Worm (Caenorhabditis elegans) whole organism, L1 larva: Measurements from ENCODE around the gene apc-10.

ENCODE experiments used
- C16A3.4 ChIP-seq: fragments of 150-350 bp; optimal IDR thresholded peaks from 2 replicates; lab custom pipeline; 2014; ENCODE audit warnings: missing biosample characterization, missing genetic modification characterization
- Y116A8C.19 ChIP-seq: sonication (generic microtip); optimal IDR thresholded peaks from 2 replicates; lab custom pipeline; 2016; ENCODE audit warnings: missing compliant biosample characterization, missing genetic modification characterization, borderline replicate concordance
- aha-1 ChIP-seq: fragments of 150-350 bp; optimal IDR thresholded peaks from 2 replicates; lab custom pipeline; 2014; ENCODE audit warnings: missing biosample characterization, missing genetic modification characterization
- alr-1 ChIP-seq: fragments of 200-800 bp; sonication (Bioruptor generic); optimal IDR thresholded peaks from 2 replicates; lab custom pipeline; 2018; ENCODE audit warnings: borderline replicate concordance, mild to moderate bottlenecking, missing genetic modification characterization, missing compliant biosample characterization
- aly-2 ChIP-seq: fragments of 150-350 bp; optimal IDR thresholded peaks from 2 replicates; lab custom pipeline; 2014; ENCODE audit warnings: missing biosample characterization, missing genetic modification characterization
- ceh-63 ChIP-seq: fragments of 200-800 bp; sonication (Bioruptor generic); optimal IDR thresholded peaks from 2 replicates; lab custom pipeline; 2018; ENCODE audit warnings: mild to moderate bottlenecking, missing genetic modification characterization, missing compliant biosample characterization
- ceh-82 ChIP-seq, 3 experiments: fragments of 150-350 bp in 1 of 3; sonication (generic microtip) in 2 of 3; optimal IDR thresholded peaks; 2 replicates each; lab custom pipeline; 2014 to 2017; ENCODE audit warnings: missing biosample characterization in 3 of 3, missing genetic modification characterization in 3 of 3
- ceh-88 ChIP-seq: fragments of 200-800 bp; sonication (Bioruptor generic); IDR thresholded peaks from 2 replicates; pipeline ENCODE4 v1.3.6; 2022; ENCODE audit warnings: missing genetic modification characterization, missing compliant biosample characterization
- ceh-90 ChIP-seq: sonication (generic microtip); optimal IDR thresholded peaks from 2 replicates; lab custom pipeline; 2016; ENCODE audit warnings: missing genetic modification characterization, missing compliant biosample characterization
- dpl-1 ChIP-seq, 3 experiments: fragments of 150-350 bp in 2 of 3; sonication (generic microtip) in 1 of 3; optimal IDR thresholded peaks; 2 replicates each; lab custom pipeline; 2014 to 2017; ENCODE audit warnings: missing biosample characterization in 3 of 3, missing genetic modification characterization in 3 of 3, missing genetic modification reagents in 3 of 3
- dsc-1 ChIP-seq: sonication (generic microtip); optimal IDR thresholded peaks from 2 replicates; lab custom pipeline; 2016; ENCODE audit warnings: mild to moderate bottlenecking, missing genetic modification characterization, missing compliant biosample characterization
- efl-3 ChIP-seq: fragments of 200-800 bp; sonication (Bioruptor generic); optimal IDR thresholded peaks from 2 replicates; lab custom pipeline; 2018; ENCODE audit warnings: mild to moderate bottlenecking, missing genetic modification characterization, missing compliant biosample characterization
- egl-13 ChIP-seq: sonication (generic microtip); optimal IDR thresholded peaks from 2 replicates; lab custom pipeline; 2016; ENCODE audit warnings: missing genotype, missing genetic modification reagents, missing genetic modification characterization, missing compliant biosample characterization
- elt-2 ChIP-seq: sonication (generic microtip); optimal IDR thresholded peaks from 2 replicates; lab custom pipeline; 2016; ENCODE audit warnings: missing genetic modification characterization, mild to moderate bottlenecking, inconsistent platforms, missing compliant biosample characterization, missing genetic modification reagents
- elt-3 ChIP-seq, 6 experiments: fragments of 150-350 bp in 1 of 6; sonication (generic microtip); optimal IDR thresholded peaks; 2 replicates each; lab custom pipeline; 2017 to 2018; ENCODE audit warnings: missing biosample characterization in 6 of 6, missing genetic modification characterization in 6 of 6, inconsistent platforms in 1 of 6
- fkh-4 ChIP-seq: sonication (generic microtip); optimal IDR thresholded peaks from 2 replicates; lab custom pipeline; 2016; ENCODE audit warnings: missing compliant biosample characterization, missing genetic modification characterization, borderline replicate concordance
- fos-1 ChIP-seq: fragments of 150-350 bp; optimal IDR thresholded peaks from 2 replicates; lab custom pipeline; 2014; ENCODE audit warnings: missing biosample characterization, missing genetic modification characterization
- hpl-2 ChIP-seq: fragments of 150-350 bp; optimal IDR thresholded peaks from 2 replicates; lab custom pipeline; 2014; ENCODE audit warnings: missing biosample characterization, missing genetic modification reagents, missing genetic modification characterization
- isw-1 ChIP-seq: fragments of 200-800 bp; sonication (Bioruptor generic); IDR thresholded peaks from 2 replicates; pipeline ENCODE4 v1.3.6; 2022; ENCODE audit warnings: missing genetic modification characterization, missing compliant biosample characterization
- lin-13 ChIP-seq: fragments of 150-350 bp; optimal IDR thresholded peaks from 2 replicates; lab custom pipeline; 2014; ENCODE audit warnings: missing biosample characterization, missing genetic modification reagents, missing genetic modification characterization
- lin-14 ChIP-seq: fragments of 200-800 bp; sonication (Bioruptor generic); optimal IDR thresholded peaks from 2 replicates; lab custom pipeline; 2018; ENCODE audit warnings: mild to moderate bottlenecking, missing genetic modification characterization, moderate library complexity, missing compliant biosample characterization
- lin-39 ChIP-seq: fragments of 150-350 bp; optimal IDR thresholded peaks from 2 replicates; lab custom pipeline; 2014; ENCODE audit warnings: missing biosample characterization, missing genetic modification reagents, missing genetic modification characterization
- lir-3 ChIP-seq: sonication (generic microtip); optimal IDR thresholded peaks from 2 replicates; lab custom pipeline; 2016; ENCODE audit warnings: mild to moderate bottlenecking, missing genetic modification characterization, moderate library complexity, missing compliant biosample characterization; ENCODE audit not compliant: poor library complexity
- mdl-1 ChIP-seq, 2 experiments: fragments of 150-350 bp; optimal IDR thresholded peaks; 2 replicates each; lab custom pipeline; 2014 to 2017; ENCODE audit warnings: missing biosample characterization in 2 of 2, missing genetic modification characterization in 2 of 2, inconsistent platforms in 1 of 2
- mep-1 ChIP-seq: fragments of 150-350 bp; optimal IDR thresholded peaks from 2 replicates; lab custom pipeline; 2014; ENCODE audit warnings: missing biosample characterization, missing genetic modification characterization
- nhr-19 ChIP-seq: fragments of 200-800 bp; sonication (Bioruptor generic); conservative IDR thresholded peaks from 2 replicates; pipeline ENCODE4 v1.3.6; 2022; ENCODE audit warnings: missing genetic modification characterization, missing compliant biosample characterization
- nhr-20 ChIP-seq: sonication (generic microtip); optimal IDR thresholded peaks from 2 replicates; lab custom pipeline; 2016; ENCODE audit warnings: mild to moderate bottlenecking, missing genetic modification characterization, missing compliant biosample characterization
- nhr-237 ChIP-seq: fragments of 150-350 bp; optimal IDR thresholded peaks from 2 replicates; lab custom pipeline; 2014; ENCODE audit warnings: missing biosample characterization, missing genetic modification characterization
- nhr-28 ChIP-seq: fragments of 150-350 bp; optimal IDR thresholded peaks from 2 replicates; lab custom pipeline; 2014; ENCODE audit warnings: missing biosample characterization, missing genetic modification characterization
- nhr-47 ChIP-seq: sonication (generic microtip); optimal IDR thresholded peaks from 2 replicates; lab custom pipeline; 2016; ENCODE audit warnings: mild to moderate bottlenecking, missing genetic modification characterization, moderate library complexity, missing compliant biosample characterization
- nhr-76 ChIP-seq: sonication (generic microtip); optimal IDR thresholded peaks from 2 replicates; lab custom pipeline; 2017; ENCODE audit warnings: missing biosample characterization, missing genetic modification characterization
- nhr-84 ChIP-seq: sonication (generic microtip); optimal IDR thresholded peaks from 2 replicates; lab custom pipeline; 2017; ENCODE audit warnings: missing biosample characterization, missing genetic modification characterization
- nhr-85 ChIP-seq: sonication (generic microtip); peaks from one replicate; lab custom pipeline; 2016; ENCODE audit warnings: missing genetic modification characterization, inconsistent platforms, missing compliant biosample characterization
- skn-1 ChIP-seq: fragments of 150-350 bp; optimal IDR thresholded peaks from 2 replicates; lab custom pipeline; 2014; ENCODE audit warnings: missing biosample characterization, missing genetic modification characterization
- snpc-4 ChIP-seq: fragments of 150-350 bp; optimal IDR thresholded peaks from 2 replicates; lab custom pipeline; 2014; ENCODE audit warnings: missing biosample characterization, missing genetic modification characterization
- snu-23 ChIP-seq: sonication (generic microtip); optimal IDR thresholded peaks from 2 replicates; lab custom pipeline; 2016; ENCODE audit warnings: missing genetic modification characterization, missing compliant biosample characterization
- swsn-7 ChIP-seq: sonication (generic microtip); optimal IDR thresholded peaks from 2 replicates; lab custom pipeline; 2016; ENCODE audit warnings: missing genetic modification characterization, missing compliant biosample characterization
- tbx-2 ChIP-seq: sonication (generic microtip); optimal IDR thresholded peaks from 2 replicates; lab custom pipeline; 2016; ENCODE audit warnings: missing genetic modification characterization, missing compliant biosample characterization
- tlp-1 ChIP-seq: fragments of 150-350 bp; optimal IDR thresholded peaks from 2 replicates; lab custom pipeline; 2014; ENCODE audit warnings: missing biosample characterization, missing genetic modification characterization
- unc-130 ChIP-seq: fragments of 150-350 bp; optimal IDR thresholded peaks from 2 replicates; lab custom pipeline; 2017; ENCODE audit warnings: missing biosample characterization, missing genetic modification characterization, inconsistent platforms
- unc-30 ChIP-seq: sonication (generic microtip); optimal IDR thresholded peaks from 2 replicates; lab custom pipeline; 2017; ENCODE audit warnings: missing biosample characterization, missing genetic modification characterization
- unc-98 ChIP-seq: fragments of 200-800 bp; sonication (Bioruptor generic); IDR thresholded peaks from 2 replicates; pipeline ENCODE4 v1.3.6; 2022; ENCODE audit warnings: missing genetic modification characterization, missing compliant biosample characterization
- vab-15 ChIP-seq: sonication (generic microtip); optimal IDR thresholded peaks from 2 replicates; lab custom pipeline; 2017; ENCODE audit warnings: missing genotype, mild to moderate bottlenecking, missing genetic modification characterization, missing compliant biosample characterization

The apc-10 gene

DNA sequence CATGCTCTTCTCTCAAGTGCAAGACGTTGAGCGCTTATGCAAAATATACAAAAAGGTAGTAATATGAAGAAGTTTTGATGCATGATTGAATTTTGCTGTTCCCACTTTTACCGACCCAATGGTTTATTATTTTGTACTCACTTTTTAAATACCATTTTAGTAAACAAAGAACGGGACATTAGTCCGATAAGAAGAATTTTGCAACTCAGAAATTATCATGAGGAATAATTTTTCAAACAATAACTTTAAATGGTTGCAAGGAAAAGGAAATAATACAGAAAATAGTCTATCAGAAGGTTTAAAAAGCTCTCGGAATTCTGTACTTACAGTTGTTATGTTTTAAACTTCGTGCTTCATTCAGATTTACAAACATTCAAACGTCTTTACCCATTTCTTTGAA is 11.5 kb downstream of the apc-10 start, which contains the start of gene F15H10.9:
TSS of gene F15H10.9 (minus strand) at position 101 of the 400 bp plus-strand sequence.
- TF ChIP-seq nhr-237 (tag; lab: Kevin White, UChicago) (no peak), nhr-47 (tag; lab: Kevin White, UChicago) (no peak), alr-1 (tag; lab: Kevin White, UChicago) (no peak), lin-14 (GFP tag; lab: Kevin White, UChicago) (no peak), elt-3 (tag; optimal IDR thresholded peaks at IDR 0.05; lab: Kevin White, UChicago) (no peak), mep-1 (tag; lab: Kevin White, UChicago) (no peak), ceh-82 (tag; optimal IDR thresholded peaks at IDR 0.05; lab: Kevin White, UChicago) (no peak), fkh-4 (no peak), snpc-4 (no peak), nhr-28 (tag; lab: Kevin White, UChicago) (no peak), tlp-1 (no peak), elt-2 (tag; lab: Kevin White, UChicago) (no peak), efl-3 (GFP tag; lab: Kevin White, UChicago) (no peak), unc-130 (tag; lab: Kevin White, UChicago) (no peak), nhr-20 (tag; lab: Kevin White, UChicago) (no peak), unc-98 (GFP tag; lab: Robert Waterston, UW) (no peak), nhr-84 (tag; lab: Kevin White, UChicago) (no peak), lir-3 (tag; lab: Kevin White, UChicago) (no peak), ceh-63 (GFP tag; lab: Kevin White, UChicago) (no peak), dsc-1 (tag; lab: Kevin White, UChicago) (no peak)

DNA sequence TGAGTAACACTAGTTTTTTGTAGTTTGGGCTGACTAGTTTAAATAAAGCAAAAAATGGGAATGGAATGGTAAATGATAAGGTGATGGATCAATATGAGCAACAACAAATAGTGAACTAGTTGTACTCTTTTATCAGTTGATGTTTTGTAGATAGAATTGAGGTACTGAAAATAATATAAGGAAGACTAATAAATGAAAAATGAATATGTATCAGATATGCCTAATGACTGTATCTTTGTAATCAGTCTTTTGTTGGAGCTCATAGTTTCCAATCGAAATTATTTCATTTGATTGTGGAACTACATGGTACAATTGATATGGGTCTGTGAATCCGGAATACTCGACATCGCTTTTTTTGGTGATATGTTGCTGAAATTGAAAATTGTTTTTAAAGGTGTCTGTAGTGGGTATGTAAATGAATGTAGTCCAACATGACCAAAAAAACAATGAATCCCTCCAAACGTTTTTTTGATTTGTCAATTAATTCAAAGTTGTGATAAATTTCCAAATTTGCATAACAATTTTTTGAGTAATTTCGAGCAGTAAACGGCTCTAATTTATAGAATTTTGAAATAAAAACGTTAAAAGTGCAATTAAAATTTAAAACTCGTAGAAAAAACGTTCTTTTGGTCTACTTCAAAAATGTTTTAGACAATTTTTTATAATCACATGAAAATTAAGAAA is 16.0 kb downstream of the apc-10 start, which contains the start of gene F15H10.12:
TSS of gene F15H10.12 (minus strand) at position 51 of the 684 bp plus-strand sequence.
- TF ChIP-seq nhr-76 (tag; lab: Kevin White, UChicago) (no peak), snpc-4 (no peak), fos-1 (tag; lab: Kevin White, UChicago) (no peak), skn-1 (tag; lab: Kevin White, UChicago) (no peak), fkh-4 (no peak), Y116A8C.19 (tag; lab: Kevin White, UChicago) (no peak), ceh-90 (tag; lab: Kevin White, UChicago) (no peak), egl-13 (tag; lab: Kevin White, UChicago) (no peak), alr-1 (tag; lab: Kevin White, UChicago) (no peak)

DNA sequence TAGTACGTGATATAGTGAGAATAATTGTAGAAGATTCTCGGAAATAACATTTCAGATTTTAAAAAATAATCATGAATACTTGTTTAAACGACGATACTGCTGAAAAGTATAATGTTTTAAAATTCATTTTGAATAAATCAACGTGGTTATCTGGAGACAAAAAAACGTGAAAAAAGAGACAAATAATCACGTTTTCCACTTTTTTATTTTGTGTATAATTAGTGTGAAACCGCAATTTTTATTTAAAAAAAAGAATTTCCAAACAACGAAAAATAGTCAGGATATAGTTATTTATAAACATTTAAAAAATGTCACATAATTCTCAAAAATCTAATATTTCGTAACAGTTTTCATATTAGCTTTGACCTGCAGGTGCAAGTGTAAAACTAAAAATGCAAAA is 19.8 kb downstream of the apc-10 start, which contains the start of gene F15H10.7:
TSS of gene F15H10.7 (minus strand) at position 101 of the 400 bp plus-strand sequence.
- no peak for TF ChIP-seq nhr-85
- TF ChIP-seq swsn-7, result no peak
- no peak for TF ChIP-seq vab-15 (tag; lab: Kevin White, UChicago)
- TF ChIP-seq unc-30 (tag; lab: Kevin White, UChicago), result no peak
- no peak for TF ChIP-seq tlp-1
- TF ChIP-seq lin-14 (GFP tag; lab: Kevin White, UChicago), result no peak
- no peak for TF ChIP-seq lin-39
- TF ChIP-seq aly-2 (tag; lab: Kevin White, UChicago), result no peak
- no peak for TF ChIP-seq unc-130 (tag; lab: Kevin White, UChicago)
- TF ChIP-seq, all 84 proteins: peak for 0

DNA sequence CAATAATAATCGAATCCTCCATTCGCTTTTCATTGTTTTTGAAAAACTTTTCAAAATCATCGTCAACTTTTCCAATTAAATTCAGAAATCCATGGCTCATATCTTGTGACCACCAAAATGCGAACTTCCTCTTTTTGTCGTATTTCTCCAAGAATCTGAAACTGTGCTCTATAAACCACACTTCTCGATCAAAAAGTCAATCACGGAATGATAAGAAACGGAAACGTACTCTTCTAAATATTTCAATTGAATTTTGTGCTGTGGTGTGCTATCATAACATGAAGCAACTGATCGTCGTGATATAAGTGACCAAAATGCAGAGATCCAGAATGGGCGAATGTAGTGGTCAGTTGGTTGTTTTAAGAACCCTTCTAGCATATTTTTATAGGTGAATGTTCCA is 21.5 kb downstream of the apc-10 start:
- TF ChIP-seq tbx-2 (tag; lab: Kevin White, UChicago) (no peak), dpl-1 (GFP tag; optimal IDR thresholded peaks at IDR 0.05; lab: Kevin White, UChicago) (no peak), nhr-19 (GFP tag; lab: Robert Waterston, UW) (no peak), snu-23 (GFP tag; lab: Kevin White, UChicago) (no peak), aly-2 (tag; lab: Kevin White, UChicago) (no peak), mep-1 (tag; lab: Kevin White, UChicago) (no peak), mdl-1 (tag; optimal IDR thresholded peaks at IDR 0.05; lab: Kevin White, UChicago) (no peak), ceh-88 (GFP tag; lab: Robert Waterston, UW) (no peak), C16A3.4 (no peak), lin-13 (no peak), hpl-2 (no peak), lin-39 (no peak), aha-1 (tag; lab: Kevin White, UChicago) (no peak), isw-1 (GFP tag; lab: Robert Waterston, UW) (no peak)
